Fruit fly (Drosophila melanogaster) whole organism: Measurements from ENCODE around the gene Bet3.

Source experiments
- CG8478 ChIP-seq: fragments of >200 bp; optimal IDR thresholded peaks from 2 replicates; lab custom pipeline; 2018; ENCODE audit warnings: inconsistent platforms
- Dll ChIP-seq: fragments of >200 bp; optimal IDR thresholded peaks from 2 replicates; lab custom pipeline; 2017
- EcR ChIP-seq, 2 experiments: fragments of >200 bp; optimal IDR thresholded peaks; 2 replicates each; lab custom pipeline; 2017; ENCODE audit warnings: missing biosample characterization in 2 of 2, missing genetic modification characterization in 2 of 2, missing genetic modification reagents in 2 of 2
- pan ChIP-seq: fragments of >200 bp; optimal IDR thresholded peaks from 2 replicates; lab custom pipeline; 2017
- psq ChIP-seq: fragments of >200 bp; optimal IDR thresholded peaks from 2 replicates; lab custom pipeline; 2017
- usp ChIP-seq: fragments of >200 bp; optimal IDR thresholded peaks from 2 replicates; lab custom pipeline; 2017; ENCODE audit warnings: missing biosample characterization, missing genetic modification characterization, mixed read lengths

- TF ChIP-seq usp (GFP tag; lab: Kevin White, UChicago), result no peak
- TF ChIP-seq CG8478 (lab: Kevin White, UChicago), result no peak
- TF ChIP-seq psq (lab: Kevin White, UChicago), result no peak
- no peak for TF ChIP-seq Dll (lab: Kevin White, UChicago)
- no peak for TF ChIP-seq EcR (GFP tag; optimal IDR thresholded peaks at IDR 0.05; lab: Kevin White, UChicago)
- no peak for TF ChIP-seq pan (lab: Kevin White, UChicago)
Observed at dm6 chr3L:9456389-9456788, 14.3 kb upstream of the Bet3 start.
